Worm (Caenorhabditis elegans) whole organism, early embryonic: ENCODE results near the gene ufl-1.

ENCODE experiments used
- B0310.2 ChIP-seq: sonication (generic microtip); optimal IDR thresholded peaks from 2 replicates; lab custom pipeline; 2016; ENCODE audit warnings: mild to moderate bottlenecking, missing genetic modification characterization, missing compliant biosample characterization
- F13C5.2 ChIP-seq: sonication (generic microtip); optimal IDR thresholded peaks from 2 replicates; lab custom pipeline; 2017; ENCODE audit warnings: mild to moderate bottlenecking, missing genetic modification characterization, inconsistent platforms, missing compliant biosample characterization
- aly-1 ChIP-seq: sonication (generic microtip); optimal IDR thresholded peaks from 2 replicates; lab custom pipeline; 2016; ENCODE audit warnings: missing genetic modification characterization, missing compliant biosample characterization
- ama-1 ChIP-seq: fragments of 150-350 bp; optimal IDR thresholded peaks from 2 replicates; lab custom pipeline; 2014
- ceh-13 ChIP-seq: fragments of 200-800 bp; sonication (Bioruptor generic); optimal IDR thresholded peaks from 2 replicates; lab custom pipeline; 2018; ENCODE audit warnings: mild to moderate bottlenecking, missing genetic modification characterization, missing compliant biosample characterization
- ceh-36 ChIP-seq: sonication (generic microtip); optimal IDR thresholded peaks from 2 replicates; lab custom pipeline; 2016; ENCODE audit warnings: missing genetic modification characterization, inconsistent platforms, missing compliant biosample characterization
- ets-7 ChIP-seq: sonication (generic microtip); optimal IDR thresholded peaks from 2 replicates; lab custom pipeline; 2016; ENCODE audit warnings: missing genotype, missing genetic modification characterization, missing compliant biosample characterization
- flt-1 ChIP-seq: fragments of 200-800 bp; sonication (Bioruptor generic); IDR thresholded peaks from 2 replicates; pipeline ENCODE4 v1.3.6; 2022; ENCODE audit warnings: missing genetic modification characterization, missing compliant biosample characterization
- hmbx-1 ChIP-seq: sonication (generic microtip); optimal IDR thresholded peaks from 2 replicates; lab custom pipeline; 2016; ENCODE audit warnings: mild to moderate bottlenecking, missing genetic modification characterization, missing compliant biosample characterization
- hmg-4 ChIP-seq: fragments of 200-800 bp; sonication (Bioruptor generic); optimal IDR thresholded peaks from 2 replicates; lab custom pipeline; 2018; ENCODE audit warnings: mild to moderate bottlenecking, missing genetic modification characterization, missing compliant biosample characterization
- hnd-1 ChIP-seq: sonication (generic microtip); optimal IDR thresholded peaks from 2 replicates; lab custom pipeline; 2016; ENCODE audit warnings: missing genetic modification characterization, missing compliant biosample characterization
- pes-1 ChIP-seq: fragments of 200-800 bp; sonication (Bioruptor generic); IDR thresholded peaks from 2 replicates; pipeline ENCODE4 v1.3.6; 2022; ENCODE audit warnings: missing genetic modification reagents, missing genetic modification characterization, missing compliant biosample characterization
- scrt-1 ChIP-seq: fragments of 200-800 bp; sonication (Bioruptor generic); IDR thresholded peaks from 2 replicates; pipeline ENCODE4 v1.3.6; 2022; ENCODE audit warnings: missing genetic modification characterization, missing compliant biosample characterization
- sea-1 ChIP-seq: fragments of 200-800 bp; sonication (Bioruptor generic); conservative IDR thresholded peaks from 2 replicates; pipeline ENCODE4 v1.3.6; 2022; ENCODE audit warnings: missing genetic modification characterization, missing compliant biosample characterization
- tbx-11 ChIP-seq: fragments of 200-800 bp; sonication (Bioruptor generic); IDR thresholded peaks from 2 replicates; pipeline ENCODE4 v1.3.6; 2022; ENCODE audit warnings: missing genetic modification characterization, missing compliant biosample characterization
- tbx-37 ChIP-seq: fragments of 200-800 bp; sonication (Bioruptor generic); conservative IDR thresholded peaks from 2 replicates; pipeline ENCODE4 v1.3.6; 2022; ENCODE audit warnings: missing genetic modification reagents, missing genetic modification characterization, missing compliant biosample characterization
- tra-4 ChIP-seq: sonication (generic microtip); optimal IDR thresholded peaks from 2 replicates; lab custom pipeline; 2017; ENCODE audit warnings: missing genetic modification characterization, missing compliant biosample characterization

ufl-1 gene

ce11 chrIV:7048637-7049245 is 12.1 kb upstream of the ufl-1 start:
- TF ChIP-seq tbx-11 (GFP tag; lab: Robert Waterston, UW) (no peak), ets-7 (tag; lab: Kevin White, UChicago) (no peak), aly-1 (no peak)

DNA sequence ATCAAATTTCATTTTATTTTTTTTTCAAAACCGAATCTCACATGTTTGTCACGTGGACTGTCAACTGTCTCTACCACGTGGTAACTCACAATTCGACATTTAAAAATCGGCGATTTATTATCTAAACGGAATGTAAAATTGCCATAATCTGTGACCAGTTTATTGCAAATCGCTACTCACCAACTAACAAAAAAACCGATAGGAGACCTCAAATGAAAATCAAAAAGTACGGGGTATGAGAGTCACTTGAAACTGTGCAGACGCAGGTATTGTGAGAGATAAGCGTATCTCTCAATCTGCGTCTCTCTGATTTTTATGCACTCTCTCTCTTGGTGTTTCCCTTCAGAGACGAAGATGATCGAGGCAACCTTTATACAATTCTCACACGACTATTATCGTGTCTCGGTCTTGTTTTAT is 11.1 kb upstream of the ufl-1 start:
- TF ChIP-seq hmg-4, result no peak
- TF ChIP-seq tra-4 (tag; lab: Kevin White, UChicago), result no peak
- no peak for TF ChIP-seq sea-1 (GFP tag; lab: Robert Waterston, UW)
- no peak for TF ChIP-seq aly-1
- no peak for TF ChIP-seq hnd-1 (tag; lab: Kevin White, UChicago)
- no peak for TF ChIP-seq ceh-13
- no peak for TF ChIP-seq tbx-37
- TF ChIP-seq B0310.2 (tag; lab: Kevin White, UChicago), result no peak
- no peak for TF ChIP-seq F13C5.2 (tag; lab: Kevin White, UChicago)

ce11 chrIV:7046641-7047361 is 10.1 kb upstream of the ufl-1 start:
- TF ChIP-seq tra-4 (tag; lab: Kevin White, UChicago), result no peak
- TF ChIP-seq tbx-11 (GFP tag; lab: Robert Waterston, UW), result no peak
- TF ChIP-seq scrt-1, result no peak
- TF ChIP-seq ceh-13, result no peak
- TF ChIP-seq pes-1, result no peak
- TF ChIP-seq hnd-1 (tag; lab: Kevin White, UChicago), result no peak
- TF ChIP-seq ama-1, result no peak
- no peak for TF ChIP-seq tbx-37
- no peak for TF ChIP-seq hmg-4
- no peak for TF ChIP-seq hmbx-1 (tag; lab: Kevin White, UChicago)
- no peak for TF ChIP-seq F13C5.2 (tag; lab: Kevin White, UChicago)
- no peak for TF ChIP-seq B0310.2 (tag; lab: Kevin White, UChicago)
- no peak for TF ChIP-seq ceh-36
- no peak for TF ChIP-seq sea-1 (GFP tag; lab: Robert Waterston, UW)
- TF ChIP-seq flt-1 (GFP tag; lab: Robert Waterston, UW), result no peak
- TF ChIP-seq ets-7 (tag; lab: Kevin White, UChicago), result no peak
- no peak for TF ChIP-seq aly-1

DNA sequence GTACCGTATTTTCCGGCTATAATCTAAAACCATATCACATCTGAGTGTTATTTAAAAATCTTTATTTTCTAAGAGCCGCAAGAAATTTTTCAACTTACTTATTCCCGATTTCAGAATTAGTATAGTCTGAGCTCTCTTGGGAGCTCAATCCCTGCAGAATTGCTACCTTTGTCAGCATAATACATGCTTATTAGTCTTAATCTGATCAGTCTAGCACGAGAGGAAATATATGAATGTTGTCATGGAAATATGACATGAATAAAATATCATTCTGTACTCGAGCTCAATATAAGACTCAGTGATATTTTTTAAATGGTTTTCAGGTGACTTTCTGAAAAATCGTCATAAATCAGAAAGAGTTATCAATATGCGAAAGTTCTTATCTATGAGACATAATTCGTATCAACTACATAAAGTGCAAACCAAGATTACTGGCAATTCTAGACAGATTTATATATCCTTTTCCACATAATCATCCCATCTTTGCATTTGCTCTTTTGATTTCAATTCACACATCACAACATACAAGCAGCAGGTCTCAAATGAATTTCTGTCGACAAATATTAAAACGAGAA is 8.8 kb upstream of the ufl-1 start:
- TF ChIP-seq sea-1 (GFP tag; lab: Robert Waterston, UW), result no peak

ce11 chrIV:7044552-7045139 is 8.0 kb upstream of the ufl-1 start, which contains the start of gene tin-9.1:
Gene tin-9.1 (minus strand): TSS chrIV:7044602.
- TF ChIP-seq tra-4 (tag; lab: Kevin White, UChicago) (no peak), ceh-13 (no peak), hnd-1 (tag; lab: Kevin White, UChicago) (no peak), tbx-11 (GFP tag; lab: Robert Waterston, UW) (no peak), aly-1 (no peak), hmg-4 (no peak), scrt-1 (no peak), sea-1 (GFP tag; lab: Robert Waterston, UW) (no peak), ets-7 (tag; lab: Kevin White, UChicago) (no peak), hmbx-1 (tag; lab: Kevin White, UChicago) (no peak), tbx-37 (no peak), ama-1 (no peak), ceh-36 (no peak), F13C5.2 (tag; lab: Kevin White, UChicago) (no peak)

ce11 chrIV:7043430-7043829 is 6.8 kb upstream of the ufl-1 start:
- TF ChIP-seq B0310.2 (tag; lab: Kevin White, UChicago), result no peak
- no peak for TF ChIP-seq sea-1 (GFP tag; lab: Robert Waterston, UW)
- TF ChIP-seq ceh-36, result no peak
- no peak for TF ChIP-seq F13C5.2 (tag; lab: Kevin White, UChicago)
- no peak for TF ChIP-seq ama-1
- no peak for TF ChIP-seq tbx-11 (GFP tag; lab: Robert Waterston, UW)
- no peak for TF ChIP-seq ceh-13
- TF ChIP-seq aly-1, result no peak
- TF ChIP-seq flt-1 (GFP tag; lab: Robert Waterston, UW), result no peak
- no peak for TF ChIP-seq ets-7 (tag; lab: Kevin White, UChicago)
- TF ChIP-seq pes-1, result no peak
- TF ChIP-seq hmg-4, result no peak
- no peak for TF ChIP-seq hnd-1 (tag; lab: Kevin White, UChicago)

DNA sequence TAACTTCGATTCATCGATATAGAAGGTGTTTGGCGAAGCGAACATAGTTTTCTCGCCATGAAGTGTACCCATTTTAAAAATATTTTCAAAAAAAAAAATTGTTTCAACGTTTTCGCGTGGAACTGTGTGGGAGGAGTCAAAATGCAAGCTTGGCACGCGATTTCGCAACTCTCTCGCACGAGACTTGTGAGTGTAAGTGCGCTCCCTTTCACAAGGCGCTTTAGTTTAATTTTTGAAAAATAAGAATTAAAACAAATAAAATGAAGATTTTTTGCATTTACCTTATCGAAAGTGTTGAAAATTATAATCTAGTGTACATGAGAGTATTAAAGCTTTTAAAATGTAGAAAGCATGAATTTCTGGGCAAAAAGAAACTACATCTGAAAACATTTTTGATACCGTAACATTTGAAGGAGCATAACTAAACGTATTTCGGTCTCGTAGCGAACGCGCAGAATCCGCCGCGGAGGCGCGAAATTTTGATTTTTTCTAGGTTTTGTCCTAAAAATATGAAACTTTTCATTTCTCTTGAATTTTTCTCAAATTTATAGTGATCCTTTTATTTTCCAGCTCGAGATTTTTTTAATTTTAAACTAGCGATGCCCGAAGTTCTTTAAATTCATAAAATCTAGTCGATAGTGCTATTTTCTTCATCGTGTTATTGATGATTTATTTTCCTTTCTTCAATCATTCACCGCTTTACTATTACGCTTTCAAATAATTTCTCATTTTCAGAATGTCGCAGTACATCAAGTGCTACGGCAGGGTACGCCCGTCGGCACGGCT is 3.0 kb upstream of the ufl-1 start, which contains the start of the genes cogc-2 and klp-18:
Gene cogc-2 (minus strand): TSS at position 105 of the 786 bp plus-strand sequence.
Gene klp-18 (plus strand): TSS at position 736 of the 786 bp plus-strand sequence.
- TF ChIP-seq tbx-37, result peak; percentile 56
- TF ChIP-seq scrt-1, result peak; percentile 76
- peak; percentile 38 for TF ChIP-seq aly-1
- TF ChIP-seq ceh-36, result peak; percentile 23
- TF ChIP-seq tra-4 (tag; lab: Kevin White, UChicago), result no peak
- TF ChIP-seq F13C5.2 (tag; lab: Kevin White, UChicago), result peak; percentile 89
- no peak for TF ChIP-seq ama-1
- peak; percentile 17 for TF ChIP-seq ets-7 (tag; lab: Kevin White, UChicago)
- peak; percentile 2 for TF ChIP-seq ceh-13
- peak; percentile 72 for TF ChIP-seq pes-1
- no peak; the same call in 1 of the 2 replicates for TF ChIP-seq flt-1 (GFP tag; lab: Robert Waterston, UW)
- TF ChIP-seq hnd-1 (tag; lab: Kevin White, UChicago), result peak; percentile 26
- TF ChIP-seq tbx-11 (GFP tag; lab: Robert Waterston, UW), result peak; percentile 50; the same call in 1 of the 2 replicates
- peak; percentile 7 for TF ChIP-seq hmbx-1 (tag; lab: Kevin White, UChicago)
- TF ChIP-seq sea-1 (GFP tag; lab: Robert Waterston, UW), result no peak; the same call in 1 of the 2 replicates
- no peak for TF ChIP-seq B0310.2 (tag; lab: Kevin White, UChicago)
- peak; percentile 70 for TF ChIP-seq hmg-4
